Worm (Caenorhabditis elegans): ENCODE data around the gene K11D12.8.

Gene K11D12.8

DNA sequence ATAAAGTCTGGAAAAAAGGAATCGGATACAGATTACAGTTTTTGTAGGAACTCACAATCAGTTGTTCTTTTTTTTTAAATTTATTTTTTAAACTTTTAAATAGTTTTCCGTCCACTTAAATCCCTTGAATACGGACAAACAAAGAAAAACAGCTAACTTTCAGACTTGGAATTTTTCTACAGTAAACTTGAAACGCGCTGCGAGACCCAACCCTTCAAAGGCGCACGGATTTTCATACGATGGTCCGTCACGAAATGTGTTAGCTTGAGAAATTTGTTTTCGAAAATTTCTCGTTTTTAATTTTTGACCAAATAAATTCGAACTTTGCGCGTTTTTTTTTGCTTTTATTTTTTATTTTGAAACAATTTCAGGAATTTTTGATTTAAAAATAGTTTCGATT lies 5.8 kb upstream of the K11D12.8 start:
- TF ChIP-seq cebp-1 (GFP tag; IDR thresholded peaks at IDR 0.05) (no peak), cebp-1 (tag; optimal IDR thresholded peaks at IDR 0.05) (no peak), attf-5 (GFP tag; optimal IDR thresholded peaks at IDR 0.05) (no peak), dox-1 (GFP tag; IDR thresholded peaks at IDR 0.05) (no peak), K11D2.4 (GFP tag; IDR thresholded peaks at IDR 0.05) (no peak), ztf-28 (GFP tag; IDR thresholded peaks at IDR 0.05) (no peak), ZK185.1 (tag; optimal IDR thresholded peaks at IDR 0.05; ENCODE audit: poor library complexity, severe bottlenecking) (no peak), sea-2 (GFP tag; IDR thresholded peaks at IDR 0.05) (no peak), lag-1 (GFP tag; IDR thresholded peaks at IDR 0.05) (no peak), tlf-1 (GFP tag; optimal IDR thresholded peaks at IDR 0.05) (no peak), nfya-1 (tag; optimal IDR thresholded peaks at IDR 0.05; ENCODE audit: borderline replicate concordance, insufficient read depth) (no peak), xnd-1 (tag; optimal IDR thresholded peaks at IDR 0.05) (peak; percentile 58), atf-7 (tag; optimal IDR thresholded peaks at IDR 0.05) (no peak), lir-1 (GFP tag; conservative IDR thresholded peaks at IDR 0.05) (no peak), nfya-2 (GFP tag; IDR thresholded peaks at IDR 0.05) (no peak), Y53G8AR.9 (GFP tag; conservative IDR thresholded peaks at IDR 0.05) (no peak), Y53F4B.3 (GFP tag; IDR thresholded peaks at IDR 0.05) (no peak), T07F8.4 (tag; optimal IDR thresholded peaks at IDR 0.05) (no peak), hmg-1.2 (GFP tag; IDR thresholded peaks at IDR 0.05) (no peak), Y79H2A.3 (GFP tag; conservative IDR thresholded peaks at IDR 0.05) (no peak), tbx-9 (tag; optimal IDR thresholded peaks at IDR 0.05; ENCODE audit: borderline replicate concordance) (no peak), athp-1 (tag; optimal IDR thresholded peaks at IDR 0.05) (no peak), lsl-1 (GFP tag; optimal IDR thresholded peaks at IDR 0.05) (peak; percentile 42), madf-8 (GFP tag; conservative IDR thresholded peaks at IDR 0.05) (peak; percentile 68), dpl-1 (GFP tag; optimal IDR thresholded peaks at IDR 0.05) (no peak), lin-40 (tag; optimal IDR thresholded peaks at IDR 0.05) (no peak), ztf-3 (GFP tag; optimal IDR thresholded peaks at IDR 0.05) (no peak), F39B2.1 (GFP tag; IDR thresholded peaks at IDR 0.05) (no peak), egl-44 (GFP tag; IDR thresholded peaks at IDR 0.05) (no peak), nhr-80 (tag; optimal IDR thresholded peaks at IDR 0.05) (no peak), F33H1.4 (GFP tag; IDR thresholded peaks at IDR 0.05) (peak; percentile 60), madf-6 (GFP tag; IDR thresholded peaks at IDR 0.05) (no peak), ceh-91 (GFP tag; IDR thresholded peaks at IDR 0.05) (no peak), die-1 (tag; optimal IDR thresholded peaks at IDR 0.05) (no peak), K12H6.12 (tag; optimal IDR thresholded peaks at IDR 0.05) (no peak), repo-1 (tag; optimal IDR thresholded peaks at IDR 0.05) (no peak)

DNA sequence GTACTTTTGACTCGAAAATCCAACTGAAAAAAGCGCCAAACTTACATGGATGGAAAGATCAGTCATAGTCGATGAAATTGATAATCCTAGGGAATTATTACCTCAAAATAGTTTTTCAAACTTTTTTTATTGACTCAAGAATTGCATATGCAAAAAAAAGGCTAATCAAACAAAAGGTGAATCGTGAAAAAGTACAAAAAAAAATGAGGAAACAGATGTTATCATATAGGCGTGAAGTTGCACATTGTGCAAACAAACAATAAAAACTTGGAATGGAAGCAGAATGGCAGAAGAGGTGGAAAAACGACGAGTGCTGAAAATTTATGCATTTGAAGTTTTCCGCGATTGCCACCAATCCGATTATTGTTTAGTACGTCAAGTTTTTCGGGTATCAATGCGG lies 5.3 kb upstream of the K11D12.8 start, which contains the start of gene exc-14:
exc-14 (minus strand) TSS at position 101 of the 400 bp plus-strand sequence.
- TF ChIP-seq tbp1 (GFP tag; optimal IDR thresholded peaks at IDR 0.05) (no peak), F10E7.11 (tag; optimal IDR thresholded peaks at IDR 0.05) (no peak), F33H1.4 (GFP tag; IDR thresholded peaks at IDR 0.05) (no peak), dpff-1 (tag; optimal IDR thresholded peaks at IDR 0.05) (no peak), nhr-90 (tag; optimal IDR thresholded peaks at IDR 0.05) (no peak), nhr-27 (tag; optimal IDR thresholded peaks at IDR 0.05) (no peak)

Measured in whole organism, young adult.